Worm (Caenorhabditis elegans): ENCODE results near the gene ugt-36.

Gene ugt-36

DNA sequence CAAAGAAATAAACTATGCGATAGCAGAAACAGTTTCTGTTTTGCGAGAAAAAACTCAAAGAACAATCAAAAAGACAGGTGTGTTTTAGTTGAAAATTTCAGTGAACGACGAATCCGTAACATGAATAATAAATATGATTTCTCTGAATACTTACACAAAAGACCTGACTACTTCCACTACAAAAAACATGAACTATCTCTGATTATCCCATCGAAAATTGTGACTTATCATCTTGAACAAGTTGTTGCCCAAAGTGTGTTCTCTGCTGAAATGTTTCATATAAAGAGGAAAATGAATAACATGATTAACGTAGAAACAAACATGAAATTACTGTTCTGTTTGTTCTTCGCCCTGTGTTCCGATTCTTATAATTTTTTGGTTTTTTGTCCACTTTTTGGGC, at the start of gene ugt-36:
TSS of gene ugt-36 (plus strand) at position 301 of the 400 bp plus-strand sequence.
- TF ChIP-seq him-1 (tag; optimal IDR thresholded peaks at IDR 0.05) (no peak), dao-5 (tag; optimal IDR thresholded peaks at IDR 0.05) (no peak), W03F9.2 (tag; optimal IDR thresholded peaks at IDR 0.05) (no peak)

DNA sequence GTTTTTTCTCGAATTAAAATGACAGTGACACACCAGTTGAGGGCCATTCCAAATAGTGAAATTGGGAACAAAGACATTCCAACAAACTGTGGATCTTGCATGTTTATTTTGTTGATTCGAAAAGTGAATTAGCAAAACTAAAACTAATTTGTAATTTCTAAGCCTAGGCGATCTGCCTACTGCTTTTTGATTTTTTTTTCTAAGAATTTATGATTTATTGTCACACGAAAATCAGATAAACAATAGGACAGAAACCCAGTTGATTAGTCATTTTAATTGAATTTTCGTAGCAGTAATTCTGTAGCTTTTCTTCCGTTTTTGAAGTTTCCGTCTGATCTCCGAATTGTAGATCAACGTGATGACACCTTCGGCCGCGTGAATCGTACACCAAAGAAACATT, 48.0 kb upstream of the ugt-36 start, which contains the start of gene srx-33:
TSS of gene srx-33 (minus strand) at position 101 of the 400 bp plus-strand sequence.
- no peak for TF ChIP-seq him-1 (tag; optimal IDR thresholded peaks at IDR 0.05)
- TF ChIP-seq W03F9.2 (tag; optimal IDR thresholded peaks at IDR 0.05) = no peak
- TF ChIP-seq dao-5 (tag; optimal IDR thresholded peaks at IDR 0.05) = no peak

ce11 chrV:7120168-7120567, 46.6 kb upstream of the ugt-36 start, which contains the start of gene srx-34:
Gene srx-34, minus strand, starts transcription at chrV:7120268.
- TF ChIP-seq him-1 (tag; optimal IDR thresholded peaks at IDR 0.05) = no peak
- TF ChIP-seq W03F9.2 (tag; optimal IDR thresholded peaks at IDR 0.05) = no peak
- no peak for TF ChIP-seq dao-5 (tag; optimal IDR thresholded peaks at IDR 0.05)

DNA sequence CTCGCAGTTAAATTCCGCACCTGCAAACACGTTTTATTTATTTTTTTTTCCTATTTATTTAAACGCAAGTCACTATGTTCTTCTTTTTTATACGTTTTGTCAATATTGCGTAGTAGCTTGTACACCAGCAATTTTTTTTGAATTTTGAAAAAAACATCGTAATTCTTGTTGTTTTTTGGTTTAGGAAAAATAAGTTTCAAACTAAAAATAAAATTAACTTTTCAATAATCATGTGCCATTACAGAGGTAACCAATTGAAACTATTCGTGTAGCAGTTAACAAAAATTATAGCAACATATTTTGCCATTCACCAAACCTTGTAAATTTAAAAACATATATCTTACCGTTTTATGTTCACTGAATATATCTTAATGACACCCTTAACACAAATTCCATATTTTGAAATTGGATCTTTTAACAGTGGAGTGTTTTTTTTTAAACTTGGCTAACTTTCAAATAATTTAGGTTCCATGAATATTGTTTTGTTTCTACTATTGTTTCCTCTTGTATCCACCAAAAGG, 43.6 kb upstream of the ugt-36 start, which contains the start of gene lmd-5:
TSS of gene lmd-5 (plus strand) at position 471 of the 521 bp plus-strand sequence.
- no peak for TF ChIP-seq him-1 (tag; optimal IDR thresholded peaks at IDR 0.05)
- TF ChIP-seq W03F9.2 (tag; optimal IDR thresholded peaks at IDR 0.05) = no peak
- no peak for TF ChIP-seq dao-5 (tag; optimal IDR thresholded peaks at IDR 0.05)

DNA sequence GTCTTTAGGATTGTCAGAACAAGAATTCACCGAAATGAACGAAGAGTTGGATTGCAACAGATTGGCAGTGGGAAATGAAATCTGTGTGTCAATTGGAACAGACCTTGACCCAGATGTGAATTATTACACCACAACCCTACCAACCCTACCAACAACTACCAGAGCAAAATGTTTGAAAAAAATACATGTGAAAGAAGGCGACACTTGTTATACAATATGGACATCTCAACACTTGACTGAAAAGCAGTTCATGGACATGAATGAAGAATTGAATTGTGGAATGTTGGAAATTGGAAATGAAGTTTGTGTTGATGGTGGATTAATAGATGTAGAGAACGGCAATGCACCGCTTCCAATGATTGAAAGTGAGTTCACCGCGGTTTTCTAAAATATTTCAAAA, 42.8 kb upstream of the ugt-36 start:
- TF ChIP-seq him-1 (tag; optimal IDR thresholded peaks at IDR 0.05) (no peak), dao-5 (tag; optimal IDR thresholded peaks at IDR 0.05) (no peak)

DNA sequence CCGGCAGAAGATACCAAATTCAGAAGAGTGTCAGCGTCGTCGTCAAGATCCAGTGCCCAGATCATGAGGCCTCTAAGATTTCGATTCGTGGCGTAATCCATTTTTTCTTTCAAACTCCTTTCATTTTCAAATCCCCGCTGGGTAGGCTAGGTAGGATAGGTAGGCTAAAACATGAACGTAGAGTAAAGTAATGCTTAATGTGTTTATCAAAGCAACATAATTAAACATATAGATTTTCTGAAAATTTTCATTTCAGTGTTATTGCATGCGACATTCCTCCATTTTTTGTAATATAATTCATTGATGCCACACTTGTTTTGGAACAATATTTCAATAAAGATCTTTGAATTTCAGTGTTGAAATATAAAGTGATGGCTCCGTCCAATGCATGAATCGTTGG, 37.3 kb upstream of the ugt-36 start, which contains the start of gene T01C4.8:
TSS of gene T01C4.8 (minus strand) at position 101 of the 400 bp plus-strand sequence.
- TF ChIP-seq dao-5 (tag; optimal IDR thresholded peaks at IDR 0.05) (no peak), W03F9.2 (tag; optimal IDR thresholded peaks at IDR 0.05) (no peak), him-1 (tag; optimal IDR thresholded peaks at IDR 0.05) (no peak)

DNA sequence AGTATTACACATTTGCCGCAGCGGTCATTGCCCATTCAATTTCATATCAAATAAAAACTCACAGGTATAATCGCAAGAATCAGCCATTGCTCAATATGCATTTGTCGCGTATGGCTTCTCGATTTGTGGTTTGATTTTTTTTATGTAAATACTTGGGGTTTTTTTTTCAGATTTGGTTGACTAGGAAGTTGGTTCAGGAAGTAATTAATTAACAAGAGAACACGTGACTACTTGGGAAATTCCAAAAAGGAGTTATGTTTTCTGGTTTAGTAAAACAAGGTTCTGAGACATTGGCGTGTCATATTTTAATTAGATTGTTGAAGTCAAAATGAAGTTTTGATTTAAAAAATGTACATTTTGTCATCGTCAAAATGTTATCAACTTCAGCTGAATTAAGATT, 35.8 kb upstream of the ugt-36 start, which contains the start of gene srx-36:
TSS of gene srx-36 (minus strand) at position 101 of the 400 bp plus-strand sequence.
- TF ChIP-seq W03F9.2 (tag; optimal IDR thresholded peaks at IDR 0.05) = no peak
- TF ChIP-seq dao-5 (tag; optimal IDR thresholded peaks at IDR 0.05) = no peak
- no peak for TF ChIP-seq him-1 (tag; optimal IDR thresholded peaks at IDR 0.05)

DNA sequence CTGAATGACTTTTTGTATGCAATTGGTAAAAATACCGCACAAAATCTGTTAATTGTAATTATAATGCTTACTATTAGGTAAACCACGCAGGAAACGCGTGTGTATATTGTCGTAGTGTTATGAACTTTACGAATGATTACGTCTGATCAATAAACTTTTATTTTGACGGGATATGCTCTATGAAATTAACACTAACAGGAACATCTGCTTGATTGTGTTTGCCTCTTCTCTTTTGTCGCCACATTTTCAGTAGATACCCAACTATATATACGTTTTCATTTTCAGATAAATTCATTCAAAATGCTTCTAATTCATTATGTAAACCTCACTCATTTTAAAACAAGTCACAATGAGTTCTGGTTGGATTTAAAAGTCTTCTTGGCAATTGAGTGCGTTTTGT, 34.6 kb upstream of the ugt-36 start, which contains the start of gene sre-10:
TSS of gene sre-10 (plus strand) at position 301 of the 400 bp plus-strand sequence.
- no peak for TF ChIP-seq dao-5 (tag; optimal IDR thresholded peaks at IDR 0.05)
- TF ChIP-seq W03F9.2 (tag; optimal IDR thresholded peaks at IDR 0.05) = no peak
- TF ChIP-seq him-1 (tag; optimal IDR thresholded peaks at IDR 0.05) = no peak

ce11 chrV:7133963-7134362, 32.8 kb upstream of the ugt-36 start, which contains the start of gene F10D2.16:
Gene F10D2.16, plus strand, starts transcription at chrV:7134263.
- no peak for TF ChIP-seq him-1 (tag; optimal IDR thresholded peaks at IDR 0.05)
- TF ChIP-seq dao-5 (tag; optimal IDR thresholded peaks at IDR 0.05) = no peak
- TF ChIP-seq W03F9.2 (tag; optimal IDR thresholded peaks at IDR 0.05) = no peak

DNA sequence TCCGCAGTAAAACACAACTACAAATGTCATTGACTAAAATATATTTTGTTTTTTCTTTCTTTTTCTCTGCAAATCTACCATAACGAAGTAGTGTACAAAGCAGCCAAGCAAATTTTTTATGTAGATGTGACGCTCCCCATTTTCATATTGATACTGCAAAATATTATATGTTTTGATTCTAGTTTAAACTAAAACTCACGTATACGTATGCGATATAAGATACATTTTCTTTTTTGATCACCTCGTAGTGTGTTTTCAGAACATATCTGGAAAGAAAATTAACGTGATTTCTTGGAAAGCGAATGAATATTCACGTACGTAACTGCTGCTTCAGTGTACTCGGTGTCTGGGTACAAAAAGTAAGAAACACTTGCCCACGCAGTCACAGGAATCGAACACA, 29.9 kb upstream of the ugt-36 start:
- TF ChIP-seq W03F9.2 (tag; optimal IDR thresholded peaks at IDR 0.05) (no peak), him-1 (tag; optimal IDR thresholded peaks at IDR 0.05) (no peak), dao-5 (tag; optimal IDR thresholded peaks at IDR 0.05) (no peak)

DNA sequence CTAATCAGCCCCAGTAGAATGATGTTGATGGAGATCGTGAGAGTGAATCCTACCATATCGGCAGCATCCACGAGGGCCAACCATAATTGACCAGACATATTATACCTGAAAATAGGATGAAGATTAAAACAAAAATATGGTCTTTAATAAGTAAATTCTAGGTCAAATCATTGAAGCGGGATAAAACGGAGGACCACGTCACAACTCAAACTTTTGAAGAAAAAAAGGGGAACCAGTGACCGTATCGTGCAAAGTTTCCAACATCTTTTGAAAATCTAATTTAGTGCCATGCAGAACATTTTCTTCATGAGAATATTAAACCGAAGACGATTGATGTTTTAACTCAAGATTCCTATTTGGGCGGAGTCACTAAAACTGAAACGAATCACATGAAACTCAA, 28.5 kb upstream of the ugt-36 start, which contains the start of gene str-112:
TSS of gene str-112 (minus strand) at position 101 of the 400 bp plus-strand sequence.
- TF ChIP-seq him-1 (tag; optimal IDR thresholded peaks at IDR 0.05) (no peak), W03F9.2 (tag; optimal IDR thresholded peaks at IDR 0.05) (no peak), dao-5 (tag; optimal IDR thresholded peaks at IDR 0.05) (no peak)

DNA sequence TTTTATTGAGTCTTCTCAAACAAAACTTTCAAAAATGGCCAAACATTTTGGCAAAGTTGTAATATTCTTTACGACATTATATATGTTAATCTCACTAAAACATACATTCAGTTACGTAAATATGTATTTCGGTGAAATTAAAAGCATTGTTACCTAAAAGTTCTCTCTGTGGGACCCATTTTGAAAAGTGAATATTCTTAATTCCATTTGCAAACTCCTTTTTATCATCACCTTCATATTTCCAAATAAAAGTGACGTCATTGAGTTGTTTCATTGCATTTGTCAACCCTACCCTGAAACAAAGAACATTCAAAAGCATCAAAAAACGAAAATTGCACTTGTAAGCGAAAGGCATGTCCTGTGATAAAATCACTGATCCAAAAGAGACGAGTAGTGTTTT, 26.4 kb upstream of the ugt-36 start:
- TF ChIP-seq W03F9.2 (tag; optimal IDR thresholded peaks at IDR 0.05) (no peak), dao-5 (tag; optimal IDR thresholded peaks at IDR 0.05) (no peak), him-1 (tag; optimal IDR thresholded peaks at IDR 0.05) (no peak)

DNA sequence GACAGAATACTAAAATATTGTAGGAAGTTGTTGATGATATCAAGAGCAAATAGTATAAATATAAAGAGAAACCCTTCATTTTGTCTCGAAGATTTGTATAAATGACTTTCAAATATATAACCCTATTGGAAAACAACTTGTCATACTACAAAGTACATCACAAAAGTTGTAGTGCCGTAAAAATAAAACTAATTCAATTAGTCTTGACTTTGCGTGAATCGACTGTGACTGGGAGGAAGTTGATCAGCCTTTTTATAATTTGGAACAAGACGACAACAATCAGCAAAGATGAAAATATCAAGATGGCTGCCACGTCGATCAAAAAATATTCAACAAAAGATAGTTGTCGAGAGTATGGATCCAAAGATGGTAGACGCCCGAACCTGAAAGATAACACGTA, 24.9 kb upstream of the ugt-36 start, which contains the start of gene ugt-40:
TSS of gene ugt-40 (minus strand) at position 101 of the 400 bp plus-strand sequence.
- no peak for TF ChIP-seq dao-5 (tag; optimal IDR thresholded peaks at IDR 0.05)
- no peak for TF ChIP-seq W03F9.2 (tag; optimal IDR thresholded peaks at IDR 0.05)

DNA sequence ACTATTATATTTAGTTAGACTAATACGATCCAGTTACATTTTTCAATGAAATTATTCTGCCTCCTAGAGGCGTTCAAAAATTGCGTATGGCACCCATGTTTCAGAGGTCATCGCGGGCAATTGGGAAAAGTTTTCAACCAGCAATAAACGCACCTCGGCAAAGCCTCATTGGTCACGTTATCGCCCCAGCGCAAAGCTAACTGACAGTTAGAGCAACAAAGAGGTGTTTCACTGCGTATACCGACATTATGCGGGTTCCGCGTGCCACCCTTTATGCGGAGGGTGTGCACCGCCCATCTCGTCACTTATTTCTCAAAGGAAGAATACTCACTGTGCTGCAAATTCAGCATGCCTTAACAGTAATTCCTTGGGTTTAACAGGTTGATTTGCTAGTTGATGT, 24.1 kb upstream of the ugt-36 start:
- no peak for TF ChIP-seq W03F9.2 (tag; optimal IDR thresholded peaks at IDR 0.05)
- no peak for TF ChIP-seq him-1 (tag; optimal IDR thresholded peaks at IDR 0.05)
- TF ChIP-seq dao-5 (tag; optimal IDR thresholded peaks at IDR 0.05) = no peak

Data from whole organism, L4/young adult.